Worm (Caenorhabditis elegans): Measurements from ENCODE around the gene col-123.

Gene col-123

DNA sequence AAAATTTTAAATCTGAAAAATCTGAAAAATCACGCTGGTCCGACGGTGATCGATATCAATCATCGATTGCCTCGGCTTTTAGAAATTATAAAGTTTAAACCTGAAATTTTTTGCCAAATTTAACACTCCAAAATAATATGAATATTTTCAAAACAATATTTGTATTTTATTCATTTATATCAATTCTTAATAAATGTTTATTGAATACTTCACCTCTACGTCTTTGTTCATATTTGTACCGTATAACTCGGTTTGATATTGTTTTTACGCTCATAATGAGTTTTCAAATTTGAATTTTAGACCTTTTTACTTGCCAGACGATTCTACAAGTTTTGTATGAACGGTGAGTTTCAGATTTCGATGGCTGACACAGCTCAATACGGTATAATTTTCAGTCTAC, 43.1 kb downstream of the col-123 start, which contains the start of the genes K07F5.15 and K07F5.22:
K07F5.15 (plus strand) TSS at position 301 of the 400 bp plus-strand sequence.
K07F5.22 (plus strand) TSS at position 301 of the 400 bp plus-strand sequence.
- TF ChIP-seq jun-1 (tag; optimal IDR thresholded peaks at IDR 0.05) = no peak
- TF ChIP-seq ceh-9 (tag; optimal IDR thresholded peaks at IDR 0.05) = no peak
- no peak for TF ChIP-seq ama-1 (optimal IDR thresholded peaks at IDR 0.05)

DNA sequence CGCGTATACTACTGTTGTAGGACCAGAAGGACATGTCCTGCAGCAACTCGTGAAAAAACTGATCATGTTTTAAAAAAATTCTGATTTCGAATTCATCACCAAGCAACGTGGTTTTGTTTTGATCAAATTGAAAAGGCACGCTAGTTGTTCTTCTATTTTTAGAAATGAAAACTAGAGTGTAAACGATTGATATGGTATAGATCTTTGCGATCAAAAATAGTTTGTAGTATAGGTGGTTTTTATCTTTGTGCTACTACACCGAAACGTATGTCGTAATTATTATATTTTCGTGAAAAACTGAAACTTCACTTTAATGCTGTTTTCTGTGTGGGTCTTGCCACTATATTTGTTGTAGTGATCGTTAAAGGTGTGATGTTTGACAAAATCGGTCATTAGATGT, 45.1 kb downstream of the col-123 start:
- TF ChIP-seq R02D3.7 (tag; optimal IDR thresholded peaks at IDR 0.05) (no peak), elt-2 (tag; optimal IDR thresholded peaks at IDR 0.05) (no peak), nhr-237 (tag; optimal IDR thresholded peaks at IDR 0.05) (no peak), ztf-11 (tag; optimal IDR thresholded peaks at IDR 0.05) (no peak), ZK546.5 (tag; optimal IDR thresholded peaks at IDR 0.05) (no peak)

DNA sequence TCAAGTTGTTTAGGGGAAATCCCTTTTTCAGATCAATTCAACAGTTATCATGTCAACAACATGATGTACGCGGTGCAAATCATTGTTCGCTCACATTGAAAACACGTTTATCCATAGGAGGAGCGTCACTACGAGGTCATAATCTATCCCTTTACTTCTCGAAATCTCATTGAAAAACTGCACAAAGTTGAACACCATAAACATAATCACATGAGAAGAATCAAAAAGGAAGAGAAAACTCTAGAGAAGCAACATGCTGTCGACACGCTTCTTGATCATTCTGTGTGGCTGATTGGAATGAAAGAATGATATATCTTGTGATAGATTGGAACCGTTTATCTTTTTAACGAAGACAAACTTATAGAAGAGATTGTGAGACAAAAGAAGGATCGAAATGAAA, 46.2 kb downstream of the col-123 start:
- TF ChIP-seq sea-2 (GFP tag; optimal IDR thresholded peaks at IDR 0.05) (no peak), nhr-237 (tag; optimal IDR thresholded peaks at IDR 0.05) (no peak), nfya-1 (tag; optimal IDR thresholded peaks at IDR 0.05; ENCODE audit: insufficient read depth) (peak; percentile 29), ZK546.5 (tag; optimal IDR thresholded peaks at IDR 0.05) (no peak), lin-15B (tag; optimal IDR thresholded peaks at IDR 0.05) (no peak), tbx-2 (tag; optimal IDR thresholded peaks at IDR 0.05) (peak; percentile 57), fos-1 (tag; optimal IDR thresholded peaks at IDR 0.05) (no peak), nhr-11 (tag; optimal IDR thresholded peaks at IDR 0.05) (no peak), lsy-12 (tag; optimal IDR thresholded peaks at IDR 0.05) (peak; percentile 30), elt-3 (tag; optimal IDR thresholded peaks at IDR 0.05) (peak in 2 of 3 experiments; percentile 40 to 50), ceh-9 (tag; optimal IDR thresholded peaks at IDR 0.05) (no peak), ztf-4 (tag; optimal IDR thresholded peaks at IDR 0.05) (peak; percentile 77), nhr-77 (tag; optimal IDR thresholded peaks at IDR 0.05) (no peak), elt-2 (tag; optimal IDR thresholded peaks at IDR 0.05) (no peak), unc-62 (GFP tag; optimal IDR thresholded peaks at IDR 0.05) (peak; percentile 3), egl-27 (tag; optimal IDR thresholded peaks at IDR 0.05) (no peak), snpc-4 (tag; optimal IDR thresholded peaks at IDR 0.05) (no peak), nhr-12 (tag; optimal IDR thresholded peaks at IDR 0.05) (no peak), R02D3.7 (tag; optimal IDR thresholded peaks at IDR 0.05) (no peak), ztf-11 (tag; optimal IDR thresholded peaks at IDR 0.05) (no peak), mml-1 (tag; optimal IDR thresholded peaks at IDR 0.05) (no peak), ceh-16 (tag; optimal IDR thresholded peaks at IDR 0.05) (no peak), nhr-76 (tag; optimal IDR thresholded peaks at IDR 0.05) (no peak), mdl-1 (tag; optimal IDR thresholded peaks at IDR 0.05) (peak; percentile 35), nhr-23 (tag; optimal IDR thresholded peaks at IDR 0.05) (peak; percentile 99), hmg-11 (tag; optimal IDR thresholded peaks at IDR 0.05) (no peak), aly-2 (tag; optimal IDR thresholded peaks at IDR 0.05) (no peak), lin-39 (tag; optimal IDR thresholded peaks at IDR 0.05) (no peak), fkh-2 (tag; optimal IDR thresholded peaks at IDR 0.05) (no peak), nhr-28 (tag; optimal IDR thresholded peaks at IDR 0.05) (no peak), ceh-82 (tag; optimal IDR thresholded peaks at IDR 0.05) (no peak), skn-1 (tag; optimal IDR thresholded peaks at IDR 0.05) (no peak), egl-5 (tag; optimal IDR thresholded peaks at IDR 0.05) (no peak), zag-1 (tag; optimal IDR thresholded peaks at IDR 0.05) (no peak), unc-39 (tag; optimal IDR thresholded peaks at IDR 0.05) (no peak), nhr-43 (tag; optimal IDR thresholded peaks at IDR 0.05; ENCODE audit: poor library complexity, severe bottlenecking) (peak; percentile 99), eor-1 (tag; optimal IDR thresholded peaks at IDR 0.05) (no peak), daf-12 (tag; optimal IDR thresholded peaks at IDR 0.05) (no peak), nhr-25 (tag; optimal IDR thresholded peaks at IDR 0.05) (peak; percentile 93), nhr-67 (tag; optimal IDR thresholded peaks at IDR 0.05) (no peak), pha-4 (tag; optimal IDR thresholded peaks at IDR 0.05) (no peak), ceh-28 (tag; optimal IDR thresholded peaks at IDR 0.05) (peak; percentile 48)

All from whole organism, L3 larva.